Fruit fly (Drosophila melanogaster): ENCODE results near the gene CG43059.

CG43059 gene

dm6 chr3L:8284651-8285050 is 34.1 kb downstream of the CG43059 start (continued):
- TF ChIP-seq ss (GFP tag; optimal IDR thresholded peaks at IDR 0.05), result peak in 1 of 2 experiments; percentile 22
- peak; percentile 10 for TF ChIP-seq CG34406 (GFP tag; optimal IDR thresholded peaks at IDR 0.05)
- TF ChIP-seq dsx (GFP tag; optimal IDR thresholded peaks at IDR 0.05; ENCODE audit: poor library complexity, severe bottlenecking), result no peak
- TF ChIP-seq CG11294 (GFP tag; IDR thresholded peaks at IDR 0.05), result no peak; the same call in 1 of the 2 replicates
- peak; percentile 21 for TF ChIP-seq Smox (GFP tag; optimal IDR thresholded peaks at IDR 0.05)
- TF ChIP-seq Hr4 (GFP tag; optimal IDR thresholded peaks at IDR 0.05), result peak; percentile 23
- no peak for TF ChIP-seq Eip93F (GFP tag; optimal IDR thresholded peaks at IDR 0.05)
- peak; percentile 10 for TF ChIP-seq net (GFP tag; optimal IDR thresholded peaks at IDR 0.05)
- peak; percentile 42 for TF ChIP-seq Met (GFP tag; optimal IDR thresholded peaks at IDR 0.05)
- peak; percentile 45 for TF ChIP-seq Ets96B (tag; optimal IDR thresholded peaks at IDR 0.05)
- no peak for TF ChIP-seq CG11762 (GFP tag; optimal IDR thresholded peaks at IDR 0.05; ENCODE audit: insufficient read depth)
- peak; percentile 40 for TF ChIP-seq CG3919 (GFP tag; optimal IDR thresholded peaks at IDR 0.05)
- peak; percentile 45 for TF ChIP-seq CG31627 (GFP tag; optimal IDR thresholded peaks at IDR 0.05)
- peak; percentile 64 for TF ChIP-seq svp (GFP tag)
- no peak for TF ChIP-seq vri (GFP tag; optimal IDR thresholded peaks at IDR 0.05)
- no peak for TF ChIP-seq Gug (GFP tag; IDR thresholded peaks at IDR 0.05)

Data from whole organism, prepupa.